Fruit fly (Drosophila melanogaster) whole organism, pupa: Measurements from ENCODE around the gene Six4.
A peak's percentile ranks its signal among the peaks of the same experiment; 100 is the strongest.

Experiments used
- CG10348 ChIP-seq: fragments of 200-800 bp; sonication (Bioruptor generic); IDR thresholded peaks from 2 replicates; pipeline ENCODE4 v1.3.6; 2022; ENCODE audit warnings: missing biosample characterization, missing genetic modification characterization
- CG12605 ChIP-seq: fragments of 200-800 bp; sonication (Bioruptor generic); IDR thresholded peaks from 2 replicates; pipeline ENCODE4 v1.3.6; 2022; ENCODE audit warnings: missing biosample characterization, missing genetic modification characterization
- CG13204 ChIP-seq: fragments of 200-800 bp; sonication (Bioruptor generic); optimal IDR thresholded peaks from 2 replicates; lab custom pipeline; 2018; ENCODE audit warnings: missing biosample characterization, mild to moderate bottlenecking, missing genetic modification characterization, moderate library complexity
- CG14655 ChIP-seq: fragments of 200-800 bp; sonication (Bioruptor generic); optimal IDR thresholded peaks from 3 replicates; lab custom pipeline; 2017; ENCODE audit warnings: mild to moderate bottlenecking, missing biosample characterization, missing genetic modification reagents, missing genetic modification characterization
- CG15710 ChIP-seq: fragments of 200-800 bp; sonication (Bioruptor generic); optimal IDR thresholded peaks from 2 replicates; lab custom pipeline; 2018; ENCODE audit warnings: missing biosample characterization, mild to moderate bottlenecking, missing genetic modification characterization, moderate library complexity
- CG17806 ChIP-seq: fragments of 200-800 bp; sonication (Bioruptor generic); optimal IDR thresholded peaks from 2 replicates; lab custom pipeline; 2018; ENCODE audit warnings: missing biosample characterization, mild to moderate bottlenecking, missing genetic modification characterization, moderate library complexity
- CG32121 ChIP-seq: fragments of 200-800 bp; sonication (Bioruptor generic); IDR thresholded peaks from 2 replicates; pipeline ENCODE4 v1.3.6; 2022; ENCODE audit warnings: missing biosample characterization, missing genetic modification characterization
- CG34367 ChIP-seq: fragments of 200-800 bp; sonication (Bioruptor generic); optimal IDR thresholded peaks from 2 replicates; lab custom pipeline; 2018; ENCODE audit warnings: missing biosample characterization, mild to moderate bottlenecking, missing genetic modification characterization
- CG8159 ChIP-seq: fragments of 200-800 bp; sonication (Bioruptor generic); optimal IDR thresholded peaks from 3 replicates; lab custom pipeline; 2018; ENCODE audit warnings: missing biosample characterization, mild to moderate bottlenecking, missing genetic modification characterization, moderate library complexity
- CG8301 ChIP-seq: fragments of 200-800 bp; sonication (Bioruptor generic); optimal IDR thresholded peaks from 2 replicates; lab custom pipeline; 2018; ENCODE audit warnings: missing biosample characterization, mild to moderate bottlenecking, missing genetic modification characterization
- CG9948 ChIP-seq: fragments of 200-800 bp; sonication (Bioruptor generic); optimal IDR thresholded peaks from 2 replicates; lab custom pipeline; 2018; ENCODE audit warnings: missing biosample characterization, mild to moderate bottlenecking, missing genetic modification characterization, moderate library complexity
- D1 ChIP-seq: fragments of 200-800 bp; sonication (Bioruptor generic); optimal IDR thresholded peaks from 2 replicates; lab custom pipeline; 2018; ENCODE audit warnings: missing biosample characterization, mild to moderate bottlenecking, missing genetic modification characterization, moderate library complexity
- EcR ChIP-seq: fragments of 200-800 bp; sonication (Bioruptor generic); optimal IDR thresholded peaks from 3 replicates; lab custom pipeline; 2019; ENCODE audit warnings: missing biosample characterization, missing genetic modification characterization, mild to moderate bottlenecking, moderate library complexity, missing genetic modification reagents
- Ets98B ChIP-seq: fragments of 200-800 bp; sonication (Bioruptor generic); IDR thresholded peaks from 2 replicates; pipeline ENCODE4 v1.3.6; 2022; ENCODE audit warnings: missing biosample characterization, missing genetic modification characterization
- Pif1A ChIP-seq: fragments of 200-800 bp; sonication (Bioruptor generic); optimal IDR thresholded peaks from 3 replicates; lab custom pipeline; 2016; ENCODE audit warnings: missing biosample characterization, missing genetic modification characterization
- Pif1B ChIP-seq: fragments of 200-800 bp; sonication (Bioruptor generic); optimal IDR thresholded peaks from 3 replicates; lab custom pipeline; 2016; ENCODE audit warnings: missing biosample characterization, missing genetic modification characterization
- Snoo ChIP-seq: fragments of 200-800 bp; sonication (Bioruptor generic); optimal IDR thresholded peaks from 3 replicates; lab custom pipeline; 2017; ENCODE audit warnings: missing biosample characterization, mild to moderate bottlenecking, missing genetic modification characterization, inconsistent platforms
- fd96Ca ChIP-seq: fragments of 200-800 bp; sonication (Bioruptor generic); IDR thresholded peaks from 3 replicates; pipeline ENCODE4 v1.3.6; 2022; ENCODE audit warnings: missing biosample characterization, missing genetic modification characterization
- gl ChIP-seq: fragments of 200-800 bp; sonication (Bioruptor generic); optimal IDR thresholded peaks from 2 replicates; lab custom pipeline; 2018; ENCODE audit warnings: missing biosample characterization, mild to moderate bottlenecking, missing genetic modification characterization
- rn ChIP-seq: fragments of 200-800 bp; sonication (Bioruptor generic); IDR thresholded peaks from 2 replicates; pipeline ENCODE4 v1.3.6; 2022; ENCODE audit warnings: missing biosample characterization, missing genetic modification characterization

Gene Six4

DNA sequence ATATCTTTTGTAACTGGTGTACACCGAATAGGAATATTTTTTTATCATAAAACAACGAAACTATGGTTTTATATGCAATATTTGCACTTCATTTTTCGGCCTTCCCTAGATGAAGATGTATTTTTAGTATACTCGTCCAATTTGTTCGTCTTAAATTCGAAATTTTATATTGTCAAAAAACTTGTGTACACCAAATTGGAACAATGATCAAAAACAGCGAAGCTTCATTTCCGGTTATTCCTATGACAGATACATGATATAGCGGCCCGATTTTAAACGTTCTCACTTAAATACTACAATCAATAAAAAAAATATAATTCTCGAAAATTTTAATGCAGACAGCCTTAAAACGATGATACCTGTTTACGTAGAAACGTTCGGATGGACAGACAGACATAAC, 25.4 kb downstream of the Six4 start:
- TF ChIP-seq Snoo (no peak), CG9948 (no peak)
- TF ChIP-seq, all 21 proteins: peak for 0

- no peak for TF ChIP-seq D1
- no peak for TF ChIP-seq CG14655 (GFP tag; lab: Kevin White, UChicago)
- TF ChIP-seq CG15710: no peak
- no peak for TF ChIP-seq CG9948
- no peak for TF ChIP-seq Ets98B (GFP tag; lab: Robert Waterston, UW)
- TF ChIP-seq CG13204: no peak
- no peak for TF ChIP-seq rn (GFP tag; lab: Robert Waterston, UW)
- no peak for TF ChIP-seq CG17806 (tag; lab: Kevin White, UChicago)
- no peak for TF ChIP-seq CG32121 (GFP tag; lab: Robert Waterston, UW)
- TF ChIP-seq Snoo: no peak
- no peak for TF ChIP-seq CG8301 (tag; lab: Kevin White, UChicago)
- TF ChIP-seq CG10348 (GFP tag; lab: Robert Waterston, UW): no peak
- TF ChIP-seq fd96Ca (GFP tag; lab: Robert Waterston, UW): no peak
- no peak for TF ChIP-seq CG34367
- no peak for TF ChIP-seq CG12605 (GFP tag; lab: Robert Waterston, UW)
- no peak for TF ChIP-seq Pif1A
- TF ChIP-seq gl (tag; lab: Kevin White, UChicago): no peak
- no peak for TF ChIP-seq Pif1B (GFP tag; lab: Kevin White, UChicago)
- TF ChIP-seq CG8159: no peak
Measured at dm6 chr3L:20761482-20761881, 31.1 kb downstream of the Six4 start.

- TF ChIP-seq CG9948 (no peak), CG8301 (tag; lab: Kevin White, UChicago) (no peak), CG13204 (no peak), CG8159 (no peak)
Measured at dm6 chr3L:20758583-20758982, 34.0 kb downstream of the Six4 start, which contains the start of gene CG43251. Gene CG43251 (plus strand): TSS chr3L:20758883.

dm6 chr3L:20755585-20755984, 37.0 kb downstream of the Six4 start, which contains the start of gene CG33912:
Gene CG33912 (minus strand): TSS chr3L:20755685.
- TF ChIP-seq Pif1A: no peak
- no peak for TF ChIP-seq CG34367
- TF ChIP-seq CG12605 (GFP tag; lab: Robert Waterston, UW): no peak
- TF ChIP-seq rn (GFP tag; lab: Robert Waterston, UW): no peak
- no peak for TF ChIP-seq EcR (GFP tag; lab: Kevin White, UChicago)
- no peak for TF ChIP-seq Pif1B (GFP tag; lab: Kevin White, UChicago)
- no peak for TF ChIP-seq CG32121 (GFP tag; lab: Robert Waterston, UW)
- TF ChIP-seq CG9948: no peak
- no peak for TF ChIP-seq CG17806 (tag; lab: Kevin White, UChicago)
- TF ChIP-seq D1: no peak
- TF ChIP-seq CG10348 (GFP tag; lab: Robert Waterston, UW): no peak
- TF ChIP-seq CG13204: no peak

DNA sequence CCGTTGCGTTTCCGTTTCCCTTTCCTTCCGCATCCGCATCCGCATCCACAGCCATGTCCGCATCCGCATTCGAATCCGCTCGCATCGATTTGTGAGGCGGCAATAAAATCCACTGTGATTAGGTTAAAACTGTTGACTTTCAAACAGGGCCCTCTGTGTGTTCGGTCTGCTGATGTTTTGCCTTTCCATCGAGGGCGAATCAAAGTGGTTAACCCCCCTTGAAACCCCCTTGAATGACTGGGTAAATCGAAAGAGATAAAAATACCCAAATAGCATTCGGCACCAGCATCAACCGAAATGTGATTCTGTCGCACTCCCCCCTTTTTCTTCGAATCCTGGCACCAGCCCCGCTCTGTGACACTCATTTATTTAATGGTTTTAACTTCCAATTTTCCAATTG, 39.6 kb downstream of the Six4 start:
- TF ChIP-seq Pif1A (no peak), CG8159 (no peak), gl (tag; lab: Kevin White, UChicago) (no peak), EcR (GFP tag; lab: Kevin White, UChicago) (no peak), D1 (no peak), CG8301 (tag; lab: Kevin White, UChicago) (no peak), fd96Ca (GFP tag; lab: Robert Waterston, UW) (no peak), CG10348 (GFP tag; lab: Robert Waterston, UW) (no peak), Ets98B (GFP tag; lab: Robert Waterston, UW) (no peak), CG32121 (GFP tag; lab: Robert Waterston, UW) (no peak)

dm6 chr3L:20750391-20750790, 42.2 kb downstream of the Six4 start:
- TF ChIP-seq Pif1A: no peak
- TF ChIP-seq CG14655 (GFP tag; lab: Kevin White, UChicago): no peak
- TF ChIP-seq CG9948: no peak
- no peak for TF ChIP-seq CG17806 (tag; lab: Kevin White, UChicago)
- no peak for TF ChIP-seq CG8159
- TF ChIP-seq Pif1B (GFP tag; lab: Kevin White, UChicago): no peak
- TF ChIP-seq CG34367: no peak

dm6 chr3L:20748577-20748976, 44.0 kb downstream of the Six4 start:
- no peak for TF ChIP-seq rn (GFP tag; lab: Robert Waterston, UW)
- TF ChIP-seq CG13204: no peak
- TF ChIP-seq Snoo: no peak
- no peak for TF ChIP-seq D1
- no peak for TF ChIP-seq EcR (GFP tag; lab: Kevin White, UChicago)
- no peak for TF ChIP-seq CG9948
- TF ChIP-seq CG10348 (GFP tag; lab: Robert Waterston, UW): no peak
- TF ChIP-seq CG32121 (GFP tag; lab: Robert Waterston, UW): no peak
- no peak for TF ChIP-seq Pif1B (GFP tag; lab: Kevin White, UChicago)
- no peak for TF ChIP-seq CG8301 (tag; lab: Kevin White, UChicago)

DNA sequence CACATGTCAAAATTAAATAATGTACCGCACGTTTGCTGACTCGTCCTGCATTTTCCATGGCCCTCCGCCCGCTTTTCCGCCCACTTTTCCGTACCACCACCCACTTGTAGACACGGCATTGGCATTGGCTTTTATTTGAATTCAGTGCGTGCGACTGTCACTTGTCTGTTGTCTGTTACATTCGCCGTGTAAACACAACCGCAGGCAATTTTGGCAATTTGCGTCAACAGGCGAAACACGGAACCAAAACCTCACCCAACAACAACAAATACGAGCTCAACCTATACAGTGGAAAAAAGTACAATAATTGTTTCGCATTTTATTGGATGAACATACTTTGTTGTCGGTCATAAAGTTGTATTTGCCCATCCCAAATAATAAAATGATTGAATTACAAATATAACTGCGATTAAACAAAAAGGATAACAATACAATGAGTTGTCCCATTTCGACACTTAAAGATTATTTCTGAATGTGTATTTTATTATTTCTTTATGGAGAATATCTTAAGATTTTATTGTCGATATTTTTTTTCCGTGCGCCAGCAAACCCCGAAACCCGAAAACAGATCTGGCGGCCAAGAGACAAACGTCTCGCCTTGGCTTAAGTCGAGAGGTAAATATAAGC, 45.2 kb downstream of the Six4 start:
- TF ChIP-seq Pif1A (no peak), CG14655 (GFP tag; lab: Kevin White, UChicago) (peak; percentile 5), CG34367 (no peak), Snoo (peak; percentile 4), CG9948 (no peak), Ets98B (GFP tag; lab: Robert Waterston, UW) (no peak)
